Worm (Caenorhabditis elegans) whole organism, L4 larva: Measurements from ENCODE around the gene ptp-5.1.
A peak's percentile ranks its signal among the peaks of the same experiment; 100 is the strongest.

Experiments
- aly-2 ChIP-seq: sonication (generic microtip); optimal IDR thresholded peaks from 2 replicates; lab custom pipeline; 2018; ENCODE audit warnings: missing biosample characterization, missing genetic modification characterization
- duxl-1 ChIP-seq: sonication (generic microtip); optimal IDR thresholded peaks from 2 replicates; lab custom pipeline; 2016; ENCODE audit warnings: mild to moderate bottlenecking, missing genetic modification characterization, moderate library complexity, missing compliant biosample characterization; ENCODE audit not compliant: poor library complexity
- mep-1 ChIP-seq: fragments of 150-350 bp; sonication (generic microtip); optimal IDR thresholded peaks from 3 replicates; lab custom pipeline; 2014; ENCODE audit warnings: missing biosample characterization, missing genetic modification characterization
- mxl-2 ChIP-seq: fragments of 200-800 bp; sonication (Bioruptor generic); conservative IDR thresholded peaks from 2 replicates; pipeline ENCODE4 v1.3.6; 2022; ENCODE audit warnings: missing genetic modification reagents, missing genetic modification characterization, missing compliant biosample characterization
- nhr-28 ChIP-seq: fragments of 150-350 bp; optimal IDR thresholded peaks from 2 replicates; lab custom pipeline; 2014; ENCODE audit warnings: missing biosample characterization, missing genetic modification characterization
- nhr-41 ChIP-seq: fragments of 200-800 bp; sonication (Bioruptor generic); IDR thresholded peaks from 2 replicates; pipeline ENCODE4 v1.3.6; 2022; ENCODE audit warnings: missing genetic modification reagents, missing genetic modification characterization, missing compliant biosample characterization
- nhr-42 ChIP-seq: fragments of 200-800 bp; sonication (Bioruptor generic); IDR thresholded peaks from 2 replicates; pipeline ENCODE4 v1.3.6; 2022; ENCODE audit warnings: missing genetic modification characterization, missing compliant biosample characterization
- pha-4 ChIP-seq, 2 experiments: fragments of 150-350 bp in 1 of 2; fragments of 200-800 bp in 1 of 2; sonication (Bioruptor generic) in 1 of 2; IDR thresholded peaks in 1 of 2; optimal IDR thresholded peaks in 1 of 2; 2 replicates each; pipeline versions ENCODE4 v1.3.6 to Lab custom; 2014 to 2022; ENCODE audit warnings: missing genetic modification characterization in 2 of 2, missing genetic modification reagents in 2 of 2, missing biosample characterization in 1 of 2, missing compliant biosample characterization in 1 of 2
- php-3 ChIP-seq: fragments of 200-800 bp; sonication (Bioruptor generic); IDR thresholded peaks from 2 replicates; pipeline ENCODE4 v1.3.6; 2022; ENCODE audit warnings: missing genetic modification reagents, missing genetic modification characterization, missing compliant biosample characterization
- spr-1 ChIP-seq: sonication (generic microtip); optimal IDR thresholded peaks from 2 replicates; lab custom pipeline; 2016; ENCODE audit warnings: mild to moderate bottlenecking, missing genetic modification characterization, missing compliant biosample characterization

- TF ChIP-seq nhr-28 (no peak), nhr-41 (no peak), spr-1 (tag; lab: Kevin White, UChicago) (no peak), aly-2 (no peak), pha-4 (GFP tag; IDR thresholded peaks at IDR 0.05; lab: Robert Waterston, UW) (no peak), pha-4 (tag; optimal IDR thresholded peaks at IDR 0.05; lab: Kevin White, UChicago) (no peak), nhr-42 (GFP tag; lab: Robert Waterston, UW) (no peak), php-3 (GFP tag; lab: Robert Waterston, UW) (no peak), mep-1 (tag; lab: Kevin White, UChicago) (peak; percentile 5), duxl-1 (tag; lab: Kevin White, UChicago) (no peak), mxl-2 (GFP tag; lab: Robert Waterston, UW) (no peak)
These were observed 44.5 kb downstream of the ptp-5.1 start for ce11 chrIV:5210606-5211005.
